Fruit fly (Drosophila melanogaster) whole organism, wandering third instar larva: ENCODE results near the gene CG9667.
A peak's percentile ranks its signal among the peaks of the same experiment; 100 is the strongest.

Source experiments
- Abd-B ChIP-seq: fragments of >200 bp; optimal IDR thresholded peaks from 2 replicates; lab custom pipeline; 2017; ENCODE audit warnings: missing biosample characterization, missing genetic modification characterization
- CG32264 ChIP-seq: fragments of 200-800 bp; sonication (Bioruptor generic); optimal IDR thresholded peaks from 2 replicates; lab custom pipeline; 2016; ENCODE audit warnings: missing biosample characterization, missing genetic modification characterization
- CG9705 ChIP-seq: fragments of 200-800 bp; sonication (Bioruptor generic); optimal IDR thresholded peaks from 2 replicates; lab custom pipeline; 2018; ENCODE audit warnings: missing biosample characterization, mild to moderate bottlenecking, missing genetic modification characterization
- CrebA ChIP-seq: fragments of 200-800 bp; sonication (Bioruptor generic); optimal IDR thresholded peaks from 2 replicates; lab custom pipeline; 2016; ENCODE audit warnings: missing biosample characterization, mild to moderate bottlenecking, missing genetic modification characterization, borderline replicate concordance
- Dfd ChIP-seq: fragments of >200 bp; optimal IDR thresholded peaks from 2 replicates; lab custom pipeline; 2017; ENCODE audit warnings: missing biosample characterization, missing genetic modification characterization
- Dif ChIP-seq: fragments of 200-275, 200-300 bp; sonication (Bioruptor generic); optimal IDR thresholded peaks from 2 replicates; lab custom pipeline; 2018; ENCODE audit warnings: missing biosample characterization, missing genetic modification characterization; ENCODE audit not compliant: partially characterized antibody
- GATAd ChIP-seq: sonication (Bioruptor generic); optimal IDR thresholded peaks from 2 replicates; lab custom pipeline; 2016; ENCODE audit warnings: missing biosample characterization, missing genetic modification characterization
- HLH106 ChIP-seq: fragments of 200-800 bp; optimal IDR thresholded peaks from 3 replicates; lab custom pipeline; 2019; ENCODE audit warnings: missing biosample characterization, mild to moderate bottlenecking, missing genetic modification characterization, moderate library complexity
- Hnf4 ChIP-seq: fragments of 200-800 bp; sonication (Bioruptor generic); optimal IDR thresholded peaks from 2 replicates; lab custom pipeline; 2016; ENCODE audit warnings: missing biosample characterization, mild to moderate bottlenecking, missing genetic modification characterization
- Hr83 ChIP-seq: fragments of 200-300 bp; sonication (Bioruptor generic); optimal IDR thresholded peaks from 2 replicates; lab custom pipeline; 2016; ENCODE audit warnings: missing biosample characterization, mild to moderate bottlenecking, missing genetic modification characterization, moderate library complexity; ENCODE audit not compliant: poor library complexity, severe bottlenecking
- Jra ChIP-seq: sonication (Bioruptor generic); optimal IDR thresholded peaks from 2 replicates; lab custom pipeline; 2016; ENCODE audit warnings: missing biosample characterization, missing genetic modification characterization
- Myc ChIP-seq: fragments of >200 bp; optimal IDR thresholded peaks from 2 replicates; lab custom pipeline; 2017
- N ChIP-seq: fragments of >200 bp; optimal IDR thresholded peaks from 2 replicates; lab custom pipeline; 2018; ENCODE audit warnings: missing biosample characterization, missing external identifiers, missing genetic modification characterization
- OdsH ChIP-seq: fragments of 200-800 bp; sonication (Bioruptor generic); optimal IDR thresholded peaks from 2 replicates; lab custom pipeline; 2016; ENCODE audit warnings: missing biosample characterization, mild to moderate bottlenecking, missing genetic modification characterization
- Rel ChIP-seq, 2 experiments: fragments of 200-800 bp; sonication (Bioruptor generic) in 1 of 2; optimal IDR thresholded peaks; 2 replicates in 1 of 2; 3 replicates in 1 of 2; lab custom pipeline; 2016 to 2019; ENCODE audit warnings: mild to moderate bottlenecking in 2 of 2, missing biosample characterization in 2 of 2, missing genetic modification characterization in 2 of 2, moderate library complexity in 1 of 2
- Sp1 ChIP-seq: fragments of 200-800 bp; sonication (Bioruptor generic); optimal IDR thresholded peaks from 3 replicates; lab custom pipeline; 2019; ENCODE audit warnings: missing biosample characterization, mild to moderate bottlenecking, missing genetic modification characterization, moderate library complexity
- Vsx2 ChIP-seq: fragments of 200-300, 225-300 bp; sonication (Bioruptor generic); optimal IDR thresholded peaks from 2 replicates; lab custom pipeline; 2018; ENCODE audit warnings: missing biosample characterization, missing genetic modification characterization; ENCODE audit not compliant: partially characterized antibody
- br ChIP-seq: fragments of 200-800 bp; sonication (Bioruptor generic); optimal IDR thresholded peaks from 2 replicates; lab custom pipeline; 2016; ENCODE audit warnings: missing biosample characterization, missing genetic modification characterization
- brk ChIP-seq: fragments of 200-800 bp; sonication (Bioruptor generic); optimal IDR thresholded peaks from 2 replicates; lab custom pipeline; 2016; ENCODE audit warnings: missing biosample characterization, mild to moderate bottlenecking, missing genetic modification characterization
- dl ChIP-seq, 2 experiments: fragments of 175-275, 200-275 bp in 1 of 2; fragments of 200-275 bp in 1 of 2; sonication (Bioruptor generic); optimal IDR thresholded peaks; lab custom pipeline; 2018; ENCODE audit warnings: mild to moderate bottlenecking in 2 of 2, missing biosample characterization in 2 of 2, missing genetic modification characterization in 2 of 2, moderate library complexity in 2 of 2; ENCODE audit not compliant: partially characterized antibody in 2 of 2, insufficient read depth in 1 of 2
- dmrt93B ChIP-seq: fragments of 200-800 bp; sonication (Bioruptor generic); optimal IDR thresholded peaks from 2 replicates; lab custom pipeline; 2018; ENCODE audit warnings: missing biosample characterization, mild to moderate bottlenecking, missing genetic modification characterization
- dsf ChIP-seq: sonication (Bioruptor generic); optimal IDR thresholded peaks from 2 replicates; lab custom pipeline; 2016; ENCODE audit warnings: missing biosample characterization, missing genetic modification characterization, borderline replicate concordance
- ey ChIP-seq: fragments of 200-800 bp; sonication (Bioruptor generic); optimal IDR thresholded peaks from 2 replicates; lab custom pipeline; 2016; ENCODE audit warnings: missing biosample characterization, missing genetic modification characterization
- foxo ChIP-seq, 2 experiments: fragments of 200-800 bp; sonication (Bioruptor generic); optimal IDR thresholded peaks; 2 replicates in 1 of 2; 3 replicates in 1 of 2; lab custom pipeline; 2016 to 2017; ENCODE audit warnings: missing biosample characterization in 2 of 2, missing genetic modification characterization in 2 of 2
- fru ChIP-seq: fragments of 200-800 bp; sonication (Bioruptor generic); optimal IDR thresholded peaks from 3 replicates; lab custom pipeline; 2016; ENCODE audit warnings: missing biosample characterization, mild to moderate bottlenecking, missing genetic modification characterization
- h ChIP-seq: fragments of 200-800 bp; sonication (Bioruptor generic); optimal IDR thresholded peaks from 3 replicates; lab custom pipeline; 2016; ENCODE audit warnings: missing biosample characterization, mild to moderate bottlenecking, missing genetic modification characterization
- jim ChIP-seq: fragments of 175-275, 200-325 bp; sonication (Bioruptor generic); optimal IDR thresholded peaks from 2 replicates; lab custom pipeline; 2016; ENCODE audit warnings: missing biosample characterization, mild to moderate bottlenecking, missing genetic modification characterization
- lola ChIP-seq: fragments of >200 bp; optimal IDR thresholded peaks from 2 replicates; lab custom pipeline; 2017; ENCODE audit warnings: missing biosample characterization, missing genetic modification characterization
- pan ChIP-seq: fragments of >200 bp; optimal IDR thresholded peaks from 2 replicates; lab custom pipeline; 2017
- psq ChIP-seq: fragments of 200-800 bp; sonication (Bioruptor generic); optimal IDR thresholded peaks from 3 replicates; lab custom pipeline; 2017; ENCODE audit warnings: missing biosample characterization, mild to moderate bottlenecking, missing genetic modification characterization, moderate library complexity
- rgr ChIP-seq: fragments of 200-800 bp; sonication (Bioruptor generic); optimal IDR thresholded peaks from 3 replicates; lab custom pipeline; 2016; ENCODE audit warnings: missing biosample characterization, mild to moderate bottlenecking, missing genetic modification characterization
- sage ChIP-seq: fragments of 200-800 bp; sonication (Bioruptor generic); optimal IDR thresholded peaks from 2 replicates; lab custom pipeline; 2016; ENCODE audit warnings: missing biosample characterization, mild to moderate bottlenecking, missing genetic modification characterization
- sv ChIP-seq: fragments of 200-800 bp; sonication (Bioruptor generic); optimal IDR thresholded peaks from 3 replicates; lab custom pipeline; 2016; ENCODE audit warnings: missing biosample characterization, missing genetic modification characterization
- tai ChIP-seq: sonication (Bioruptor generic); optimal IDR thresholded peaks from 2 replicates; lab custom pipeline; 2016; ENCODE audit warnings: missing biosample characterization, missing genetic modification characterization
- usp ChIP-seq: fragments of >200 bp; optimal IDR thresholded peaks from 2 replicates; lab custom pipeline; 2017; ENCODE audit warnings: missing biosample characterization, missing genetic modification characterization
- woc ChIP-seq: sonication (Bioruptor generic); optimal IDR thresholded peaks from 2 replicates; lab custom pipeline; 2016; ENCODE audit warnings: missing biosample characterization, mild to moderate bottlenecking, missing genetic modification characterization

Gene CG9667

dm6 chr3R:8142113-8142512, 16.0 kb upstream of the CG9667 start:
- TF ChIP-seq Hnf4 (peak; percentile 80), tai (peak; percentile 14), dmrt93B (GFP tag; lab: Kevin White, UChicago) (peak; percentile 42), woc (GFP tag; lab: Kevin White, UChicago) (peak; percentile 61), sage (GFP tag; lab: Kevin White, UChicago) (peak; percentile 64), sv (GFP tag; lab: Kevin White, UChicago) (no peak), foxo (GFP tag; optimal IDR thresholded peaks at IDR 0.05; lab: Kevin White, UChicago) (peak in 1 of 2 experiments; percentile 80), Myc (lab: Kevin White, UChicago) (no peak), CG32264 (no peak), Sp1 (GFP tag; lab: Kevin White, UChicago) (peak; percentile 73), rgr (peak; percentile 80), h (GFP tag; lab: Kevin White, UChicago) (peak; percentile 85), N (GFP tag; lab: Kevin White, UChicago) (no peak), OdsH (peak; percentile 73), lola (no peak), fru (GFP tag; lab: Kevin White, UChicago) (peak; percentile 87), Vsx2 (no peak), CG9705 (no peak), Jra (GFP tag; lab: Kevin White, UChicago) (no peak), HLH106 (tag; lab: Kevin White, UChicago) (peak; percentile 76), ey (GFP tag; lab: Kevin White, UChicago) (peak; percentile 85), jim (GFP tag; lab: Kevin White, UChicago) (no peak), usp (GFP tag; lab: Kevin White, UChicago) (no peak), psq (GFP tag; lab: Kevin White, UChicago) (peak; percentile 66), dsf (GFP tag; lab: Kevin White, UChicago) (no peak), Hr83 (GFP tag; lab: Kevin White, UChicago) (no peak), Dfd (no peak), brk (GFP tag; lab: Kevin White, UChicago) (peak; percentile 26), Rel (GFP tag; optimal IDR thresholded peaks at IDR 0.05; lab: Kevin White, UChicago) (no peak), Rel (tag; optimal IDR thresholded peaks at IDR 0.05; lab: Kevin White, UChicago) (peak; percentile 5), dl (GFP tag; optimal IDR thresholded peaks at IDR 0.05; lab: Kevin White, UChicago; ENCODE audit: insufficient read depth in 1 of 2, partially characterized antibody in 2 of 2) (no peak), br (GFP tag; lab: Kevin White, UChicago) (peak; percentile 79), Dif (no peak), pan (lab: Kevin White, UChicago) (no peak), GATAd (no peak), CrebA (GFP tag; lab: Kevin White, UChicago) (no peak)

DNA sequence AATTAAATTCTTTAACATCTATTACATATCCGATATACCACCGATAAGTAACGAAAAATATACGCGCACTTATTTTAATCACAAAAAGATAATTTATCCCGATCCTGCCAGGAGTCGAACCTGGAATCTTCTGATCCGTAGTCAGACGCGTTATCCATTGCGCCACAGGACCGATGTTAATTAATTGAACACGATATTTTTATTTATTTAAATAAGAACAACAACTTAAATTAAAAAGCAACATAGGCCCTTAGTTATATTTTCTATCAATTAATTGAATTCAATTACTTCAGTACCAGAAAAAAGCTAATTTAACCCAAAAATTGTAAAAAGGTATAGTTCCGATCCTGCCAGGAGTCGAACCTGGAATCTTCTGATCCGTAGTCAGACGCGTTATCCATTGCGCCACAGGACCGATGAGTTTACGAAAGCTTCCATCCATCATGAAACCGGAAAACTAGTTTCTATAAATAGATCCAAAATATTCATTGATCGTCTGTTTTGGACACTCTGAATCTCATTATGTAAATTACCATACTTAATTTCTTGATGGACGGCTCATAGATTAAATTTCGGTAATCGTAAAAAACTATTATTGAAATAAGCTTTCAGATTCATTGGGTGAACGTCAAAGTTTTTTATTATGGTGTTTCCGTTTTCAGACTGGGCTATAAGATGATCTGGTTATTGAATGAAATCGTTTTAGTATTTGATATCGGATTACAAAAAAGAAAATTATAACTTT, 14.6 kb upstream of the CG9667 start:
- TF ChIP-seq dl (GFP tag; optimal IDR thresholded peaks at IDR 0.05; lab: Kevin White, UChicago; ENCODE audit: insufficient read depth in 1 of 2, partially characterized antibody in 2 of 2) (no peak), Vsx2 (no peak), Abd-B (GFP tag; lab: Kevin White, UChicago) (no peak), pan (lab: Kevin White, UChicago) (no peak), sv (GFP tag; lab: Kevin White, UChicago) (no peak), psq (GFP tag; lab: Kevin White, UChicago) (no peak), Hnf4 (no peak), dmrt93B (GFP tag; lab: Kevin White, UChicago) (no peak), CG32264 (no peak), ey (GFP tag; lab: Kevin White, UChicago) (no peak), Sp1 (GFP tag; lab: Kevin White, UChicago) (no peak)
